Fruit fly (Drosophila melanogaster): Measurements from ENCODE around the gene Eig71Eb.

dm6 chr3L:15650552-15650951 lies 816 bp downstream of the Eig71Eb start, which contains the start of gene CG43084:
- TF ChIP-seq CG11762 (GFP tag; optimal IDR thresholded peaks at IDR 0.05; ENCODE audit: insufficient read depth) (no peak), Eip93F (GFP tag; optimal IDR thresholded peaks at IDR 0.05) (no peak), acj6 (GFP tag; optimal IDR thresholded peaks at IDR 0.05) (no peak), CG11294 (GFP tag; IDR thresholded peaks at IDR 0.05) (no peak), Sox15 (GFP tag; optimal IDR thresholded peaks at IDR 0.05) (no peak), CG9139 (GFP tag; optimal IDR thresholded peaks at IDR 0.05) (no peak), CG16779 (tag; optimal IDR thresholded peaks at IDR 0.05) (no peak), svp (GFP tag) (no peak), Blimp-1 (GFP tag; optimal IDR thresholded peaks at IDR 0.05) (no peak), CG6276 (GFP tag; optimal IDR thresholded peaks at IDR 0.05) (no peak), Hr38 (GFP tag; optimal IDR thresholded peaks at IDR 0.05) (no peak), Smox (GFP tag; optimal IDR thresholded peaks at IDR 0.05) (no peak)
